Fruit fly (Drosophila melanogaster): ENCODE data around the gene CG13643.
A peak's percentile ranks its signal among the peaks of the same experiment; 100 is the strongest.

The CG13643 gene

DNA sequence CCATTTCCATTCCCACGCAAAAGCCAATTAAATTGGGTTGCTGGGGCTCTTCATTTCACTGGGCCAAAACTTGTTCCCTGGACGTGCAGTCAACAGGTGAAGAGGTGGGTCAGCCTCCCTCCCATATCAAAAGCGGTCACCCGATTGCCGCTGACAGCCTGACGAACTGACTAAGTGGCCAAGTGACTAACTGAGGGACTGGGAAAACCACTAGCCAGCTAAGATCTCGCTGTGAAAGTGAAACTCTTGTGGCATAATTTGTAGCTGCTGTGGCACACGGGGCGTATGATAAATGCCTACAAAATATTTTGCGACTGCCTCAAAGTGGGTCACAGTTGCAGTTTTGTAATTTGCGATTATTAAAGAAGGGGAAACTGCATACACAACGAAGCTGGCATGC is 17.4 kb downstream of the CG13643 start:
- no peak for TF ChIP-seq ash1 (GFP tag; optimal IDR thresholded peaks at IDR 0.05)
- TF ChIP-seq Blimp-1 (GFP tag; optimal IDR thresholded peaks at IDR 0.05): peak; percentile 56
- TF ChIP-seq CG8281 (tag; optimal IDR thresholded peaks at IDR 0.05): peak; percentile 82

DNA sequence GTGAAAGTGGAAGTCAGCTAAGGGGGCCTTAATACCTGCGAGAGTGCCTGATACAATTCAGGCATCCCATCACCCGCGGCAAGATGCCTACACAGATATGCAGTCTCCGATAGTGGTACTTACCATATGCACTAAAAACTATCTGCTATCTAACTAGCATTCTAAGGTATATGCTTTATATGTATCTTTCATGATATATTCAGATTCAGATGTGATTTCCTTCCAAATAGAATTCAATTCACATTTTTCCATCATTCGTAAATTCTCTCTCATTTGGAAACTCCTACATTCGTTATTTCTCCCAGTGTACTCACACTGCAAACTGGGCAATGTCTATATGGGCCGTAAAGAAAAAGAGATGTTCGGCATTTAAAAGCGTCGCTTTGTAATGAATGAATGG is 19.3 kb downstream of the CG13643 start:
- TF ChIP-seq NK7.1 (GFP tag; optimal IDR thresholded peaks at IDR 0.05): no peak
- TF ChIP-seq gcm2 (GFP tag; optimal IDR thresholded peaks at IDR 0.05): no peak
- TF ChIP-seq dmrt99B (tag; optimal IDR thresholded peaks at IDR 0.05): peak; percentile 57
- TF ChIP-seq az2 (GFP tag; optimal IDR thresholded peaks at IDR 0.05): peak; percentile 16
- no peak for TF ChIP-seq Jarid2 (GFP tag; optimal IDR thresholded peaks at IDR 0.05)
- no peak for TF ChIP-seq Chrac-16 (GFP tag; optimal IDR thresholded peaks at IDR 0.05)
- no peak for TF ChIP-seq CG11560 (tag; IDR thresholded peaks at IDR 0.05)
- TF ChIP-seq CG9609 (GFP tag; optimal IDR thresholded peaks at IDR 0.05): no peak
- TF ChIP-seq croc (GFP tag; conservative IDR thresholded peaks at IDR 0.05): no peak
- peak; percentile 58 for TF ChIP-seq Sox102F (GFP tag; optimal IDR thresholded peaks at IDR 0.05)
- TF ChIP-seq gfzf (GFP tag; optimal IDR thresholded peaks at IDR 0.05): no peak
- no peak for TF ChIP-seq D19A (tag; optimal IDR thresholded peaks at IDR 0.05)
- TF ChIP-seq ci (GFP tag; IDR thresholded peaks at IDR 0.05): no peak
- TF ChIP-seq Ssrp (tag; optimal IDR thresholded peaks at IDR 0.05): peak; percentile 9
- TF ChIP-seq gce (GFP tag; IDR thresholded peaks at IDR 0.05): no peak
- peak; percentile 27 for TF ChIP-seq phol (tag; optimal IDR thresholded peaks at IDR 0.05)
- TF ChIP-seq B-H2 (GFP tag; optimal IDR thresholded peaks at IDR 0.05): no peak
- no peak for TF ChIP-seq CG11398 (GFP tag; optimal IDR thresholded peaks at IDR 0.05)
- no peak for TF ChIP-seq CG10959 (GFP tag; IDR thresholded peaks at IDR 0.05)
- peak; percentile 31 for TF ChIP-seq Blimp-1 (GFP tag; optimal IDR thresholded peaks at IDR 0.05)
- no peak for TF ChIP-seq shn (GFP tag; optimal IDR thresholded peaks at IDR 0.05)
- TF ChIP-seq zfh2 (GFP tag; optimal IDR thresholded peaks at IDR 0.05): no peak
- no peak for TF ChIP-seq H2.0 (GFP tag; IDR thresholded peaks at IDR 0.05)
- peak; percentile 1 for TF ChIP-seq Xbp1 (GFP tag; optimal IDR thresholded peaks at IDR 0.05)
- TF ChIP-seq HmgD (GFP tag; optimal IDR thresholded peaks at IDR 0.05): no peak
- TF ChIP-seq Antp (GFP tag; optimal IDR thresholded peaks at IDR 0.05): no peak
- TF ChIP-seq CHES-1-like (GFP tag; optimal IDR thresholded peaks at IDR 0.05): no peak
- no peak for TF ChIP-seq Adf1 (GFP tag; IDR thresholded peaks at IDR 0.05)
- TF ChIP-seq CG16863 (GFP tag; optimal IDR thresholded peaks at IDR 0.05): no peak
- TF ChIP-seq chn (GFP tag; optimal IDR thresholded peaks at IDR 0.05): no peak
- peak; percentile 19; the same call in 1 of the 2 replicates for TF ChIP-seq lmd (GFP tag; IDR thresholded peaks at IDR 0.05)
- TF ChIP-seq CG18619 (GFP tag; optimal IDR thresholded peaks at IDR 0.05): no peak
- no peak for TF ChIP-seq CrebB (tag; optimal IDR thresholded peaks at IDR 0.05)
- no peak for TF ChIP-seq bab2 (GFP tag; optimal IDR thresholded peaks at IDR 0.05)
- no peak for TF ChIP-seq HLHmδ (GFP tag; optimal IDR thresholded peaks at IDR 0.05)
- TF ChIP-seq CG1832 (GFP tag; optimal IDR thresholded peaks at IDR 0.05): no peak
- TF ChIP-seq bsh (GFP tag; optimal IDR thresholded peaks at IDR 0.05): peak in 1 of 2 experiments; percentile 26
- TF ChIP-seq CG17359 (tag; optimal IDR thresholded peaks at IDR 0.05): peak; percentile 50
- TF ChIP-seq CG12769 (tag; optimal IDR thresholded peaks at IDR 0.05): no peak
- TF ChIP-seq CG10979 (tag; optimal IDR thresholded peaks at IDR 0.05): peak; percentile 17
- TF ChIP-seq CTCF (GFP tag; optimal IDR thresholded peaks at IDR 0.05): no peak
- peak; percentile 7 for TF ChIP-seq fd96Cb (tag; optimal IDR thresholded peaks at IDR 0.05)
- TF ChIP-seq sens (GFP tag): peak; percentile 54
- no peak for TF ChIP-seq sqz (GFP tag; optimal IDR thresholded peaks at IDR 0.05)
- no peak for TF ChIP-seq rib (GFP tag; IDR thresholded peaks at IDR 0.05)
- TF ChIP-seq CG34224 (GFP tag; IDR thresholded peaks at IDR 0.05; ENCODE audit: partially characterized antibody): no peak
- no peak for TF ChIP-seq dysf (GFP tag; IDR thresholded peaks at IDR 0.05)
- TF ChIP-seq dm (GFP tag; optimal IDR thresholded peaks at IDR 0.05): no peak
- TF ChIP-seq HmgZ (tag; optimal IDR thresholded peaks at IDR 0.05): no peak
